Worm (Caenorhabditis elegans) whole organism, mixed stage, embryonic: Measurements from ENCODE around the gene tric-1B.1.

ENCODE experiments used
- drap-1 ChIP-seq: fragments of 200-800 bp; sonication (Bioruptor generic); optimal IDR thresholded peaks from 3 replicates; lab custom pipeline; 2018; ENCODE audit warnings: mild to moderate bottlenecking, missing genetic modification characterization, missing compliant biosample characterization
- elt-1 ChIP-seq: sonication (generic microtip); optimal IDR thresholded peaks from 2 replicates; lab custom pipeline; 2017; ENCODE audit warnings: missing genetic modification characterization, mild to moderate bottlenecking, missing compliant biosample characterization, antibody characterized with exemption, moderate library complexity, borderline replicate concordance; ENCODE audit not compliant: insufficient read depth
- lin-13 ChIP-seq: fragments of 150-350 bp; optimal IDR thresholded peaks from 2 replicates; lab custom pipeline; 2014; ENCODE audit warnings: missing biosample characterization, missing genetic modification characterization
- mab-5 ChIP-seq: fragments of 150-350 bp; optimal IDR thresholded peaks from 2 replicates; lab custom pipeline; 2014; ENCODE audit warnings: missing biosample characterization, missing genetic modification characterization
- nhr-12 ChIP-seq: fragments of 150-350 bp; optimal IDR thresholded peaks from 2 replicates; lab custom pipeline; 2014; ENCODE audit warnings: missing biosample characterization, missing genetic modification characterization
- nhr-237 ChIP-seq: fragments of 150-350 bp; optimal IDR thresholded peaks from 2 replicates; lab custom pipeline; 2014; ENCODE audit warnings: missing biosample characterization, missing genetic modification characterization
- nhr-76 ChIP-seq: sonication (generic microtip); optimal IDR thresholded peaks from 2 replicates; lab custom pipeline; 2017; ENCODE audit warnings: missing biosample characterization, missing genetic modification characterization
- pha-4 ChIP-seq: fragments of 150-350 bp; optimal IDR thresholded peaks from 2 replicates; lab custom pipeline; 2018; ENCODE audit warnings: missing biosample characterization, missing genetic modification reagents, missing genetic modification characterization
- snpc-4 ChIP-seq: fragments of 150-350 bp; optimal IDR thresholded peaks from 2 replicates; lab custom pipeline; 2014; ENCODE audit warnings: missing biosample characterization, missing genetic modification characterization
- tbx-8 ChIP-seq: fragments of 200-800 bp; sonication (Bioruptor generic); optimal IDR thresholded peaks from 2 replicates; lab custom pipeline; 2018; ENCODE audit warnings: mild to moderate bottlenecking, missing genetic modification characterization, moderate library complexity, missing compliant biosample characterization
- unc-62 ChIP-seq: fragments of 150-350 bp; optimal IDR thresholded peaks from 2 replicates; lab custom pipeline; 2014; ENCODE audit warnings: missing biosample characterization, missing genetic modification reagents, missing genetic modification characterization
- ztf-11 ChIP-seq: fragments of 150-350 bp; optimal IDR thresholded peaks from 2 replicates; lab custom pipeline; 2014; ENCODE audit warnings: missing biosample characterization, missing genetic modification characterization

ce11 chrII:12296591-12296990, 30.5 kb upstream of the tric-1B.1 start:
- TF ChIP-seq nhr-12 (tag; lab: Kevin White, UChicago) (no peak), unc-62 (no peak), nhr-76 (tag; lab: Kevin White, UChicago) (no peak), mab-5 (no peak), drap-1 (GFP tag; lab: Kevin White, UChicago) (no peak), ztf-11 (tag; lab: Kevin White, UChicago) (no peak), nhr-237 (tag; lab: Kevin White, UChicago) (no peak), lin-13 (tag; lab: Kevin White, UChicago) (no peak), tbx-8 (GFP tag; lab: Kevin White, UChicago) (no peak), elt-1 (tag; lab: Kevin White, UChicago) (no peak), snpc-4 (no peak), pha-4 (tag; lab: Kevin White, UChicago) (no peak)
